Worm (Caenorhabditis elegans) whole organism, early embryonic: ENCODE data around the gene rga-4.

Experiments
- B0310.2 ChIP-seq: sonication (generic microtip); optimal IDR thresholded peaks from 2 replicates; lab custom pipeline; 2016; ENCODE audit warnings: mild to moderate bottlenecking, missing genetic modification characterization, missing compliant biosample characterization
- ama-1 ChIP-seq: fragments of 150-350 bp; optimal IDR thresholded peaks from 2 replicates; lab custom pipeline; 2014
- ceh-13 ChIP-seq: fragments of 200-800 bp; sonication (Bioruptor generic); optimal IDR thresholded peaks from 2 replicates; lab custom pipeline; 2018; ENCODE audit warnings: mild to moderate bottlenecking, missing genetic modification characterization, missing compliant biosample characterization
- ceh-36 ChIP-seq: sonication (generic microtip); optimal IDR thresholded peaks from 2 replicates; lab custom pipeline; 2016; ENCODE audit warnings: missing genetic modification characterization, inconsistent platforms, missing compliant biosample characterization
- ets-7 ChIP-seq: sonication (generic microtip); optimal IDR thresholded peaks from 2 replicates; lab custom pipeline; 2016; ENCODE audit warnings: missing genotype, missing genetic modification characterization, missing compliant biosample characterization
- hmbx-1 ChIP-seq: sonication (generic microtip); optimal IDR thresholded peaks from 2 replicates; lab custom pipeline; 2016; ENCODE audit warnings: mild to moderate bottlenecking, missing genetic modification characterization, missing compliant biosample characterization
- hmg-4 ChIP-seq: fragments of 200-800 bp; sonication (Bioruptor generic); optimal IDR thresholded peaks from 2 replicates; lab custom pipeline; 2018; ENCODE audit warnings: mild to moderate bottlenecking, missing genetic modification characterization, missing compliant biosample characterization
- hnd-1 ChIP-seq: sonication (generic microtip); optimal IDR thresholded peaks from 2 replicates; lab custom pipeline; 2016; ENCODE audit warnings: missing genetic modification characterization, missing compliant biosample characterization
- pes-1 ChIP-seq: fragments of 200-800 bp; sonication (Bioruptor generic); IDR thresholded peaks from 2 replicates; pipeline ENCODE4 v1.3.6; 2022; ENCODE audit warnings: missing genetic modification reagents, missing genetic modification characterization, missing compliant biosample characterization
- scrt-1 ChIP-seq: fragments of 200-800 bp; sonication (Bioruptor generic); IDR thresholded peaks from 2 replicates; pipeline ENCODE4 v1.3.6; 2022; ENCODE audit warnings: missing genetic modification characterization, missing compliant biosample characterization
- sea-1 ChIP-seq: fragments of 200-800 bp; sonication (Bioruptor generic); conservative IDR thresholded peaks from 2 replicates; pipeline ENCODE4 v1.3.6; 2022; ENCODE audit warnings: missing genetic modification characterization, missing compliant biosample characterization
- tbx-11 ChIP-seq: fragments of 200-800 bp; sonication (Bioruptor generic); IDR thresholded peaks from 2 replicates; pipeline ENCODE4 v1.3.6; 2022; ENCODE audit warnings: missing genetic modification characterization, missing compliant biosample characterization
- tbx-37 ChIP-seq: fragments of 200-800 bp; sonication (Bioruptor generic); conservative IDR thresholded peaks from 2 replicates; pipeline ENCODE4 v1.3.6; 2022; ENCODE audit warnings: missing genetic modification reagents, missing genetic modification characterization, missing compliant biosample characterization

- no peak for TF ChIP-seq scrt-1
- TF ChIP-seq pes-1 (GFP tag; lab: Robert Waterston, UW): no peak
- no peak for TF ChIP-seq hnd-1 (tag; lab: Kevin White, UChicago)
- TF ChIP-seq ceh-36: no peak
- TF ChIP-seq hmbx-1 (tag; lab: Kevin White, UChicago): no peak
- TF ChIP-seq B0310.2 (tag; lab: Kevin White, UChicago): no peak
- TF ChIP-seq ets-7 (tag; lab: Kevin White, UChicago): no peak
- no peak for TF ChIP-seq tbx-11 (GFP tag; lab: Robert Waterston, UW)
- no peak for TF ChIP-seq sea-1
- no peak for TF ChIP-seq ama-1
- no peak for TF ChIP-seq tbx-37
- no peak for TF ChIP-seq ceh-13
- no peak for TF ChIP-seq hmg-4 (GFP tag; lab: Kevin White, UChicago)
Observed at ce11 chrV:1389838-1390237, 6.8 kb upstream of the rga-4 start.
